Fruit fly (Drosophila melanogaster) S2 (cell line): Measurements from ENCODE around the gene CG31029.

Experiments used
- CG8478 ChIP-seq: fragments of >200 bp; optimal IDR thresholded peaks from 2 replicates; lab custom pipeline; 2018
- CTCF ChIP-seq, 2 experiments: fragments of >200 bp; optimal IDR thresholded peaks; 2 replicates each; lab custom pipeline; 2018

DNA sequence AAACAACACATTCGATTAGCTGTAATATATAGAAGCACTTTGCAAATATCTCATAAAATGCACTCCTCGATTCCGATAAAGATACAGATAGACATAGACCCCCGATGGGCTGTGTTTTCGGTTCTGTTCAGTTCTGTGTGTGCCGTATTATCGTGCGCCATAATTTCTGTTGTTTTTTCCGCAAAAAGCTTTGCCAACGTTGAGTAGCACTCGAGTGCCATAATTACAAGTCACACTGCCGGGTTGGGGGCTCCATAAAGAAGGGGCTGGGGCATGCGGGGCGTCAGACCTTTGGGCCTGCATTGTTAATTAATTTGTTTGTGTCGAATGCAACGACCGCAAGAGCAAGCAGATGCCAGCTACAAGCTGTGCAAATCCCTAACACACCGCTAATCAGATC is 24.5 kb downstream of the CG31029 start:
- no peak for TF ChIP-seq CG8478 (lab: Kevin White, UChicago)
- TF ChIP-seq CTCF (optimal IDR thresholded peaks at IDR 0.05; lab: Kevin White, UChicago): no peak
